Fruit fly (Drosophila melanogaster): ENCODE results near the gene CG15771.

The CG15771 gene

DNA sequence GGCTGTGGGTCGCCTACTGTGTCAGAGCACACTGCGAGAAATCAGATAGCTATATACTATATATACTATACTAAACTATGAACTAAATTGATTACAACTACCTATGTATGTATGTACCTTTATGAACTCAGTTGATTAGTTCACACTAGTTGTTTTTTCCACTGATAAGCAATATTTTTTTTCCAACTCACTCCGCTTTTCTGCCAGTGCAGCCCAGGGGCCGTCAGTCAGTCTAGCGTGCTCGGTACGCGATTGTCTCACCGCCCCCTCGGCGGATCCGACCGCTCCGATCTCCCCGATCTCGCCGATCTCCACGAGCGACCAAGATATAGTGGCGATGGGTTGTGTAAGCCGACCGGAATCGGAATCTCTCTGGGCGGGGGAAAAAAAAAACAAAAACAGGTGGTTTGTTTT is 49.5 kb upstream of the CG15771 start (continued):
- TF ChIP-seq CG10147 (GFP tag; optimal IDR thresholded peaks at IDR 0.05) (peak; percentile 89), maf-S (GFP tag; optimal IDR thresholded peaks at IDR 0.05) (peak; percentile 42), CG30431 (GFP tag; optimal IDR thresholded peaks at IDR 0.05) (peak; percentile 48), CG12104 (GFP tag; optimal IDR thresholded peaks at IDR 0.05) (peak; percentile 66), CG2199 (GFP tag; IDR thresholded peaks at IDR 0.05) (no peak), CG11398 (GFP tag; optimal IDR thresholded peaks at IDR 0.05) (no peak), jumu (GFP tag; optimal IDR thresholded peaks at IDR 0.05) (peak; percentile 68), Dip2 (GFP tag; IDR thresholded peaks at IDR 0.05) (peak; percentile 41; the same call in 1 of the 2 replicates), zen (tag; optimal IDR thresholded peaks at IDR 0.05) (peak; percentile 66), lmd (GFP tag; IDR thresholded peaks at IDR 0.05) (peak; percentile 92), CG4282 (GFP tag; optimal IDR thresholded peaks at IDR 0.05) (no peak), CG1603 (tag; optimal IDR thresholded peaks at IDR 0.05) (peak; percentile 90), Ets97D (GFP tag; optimal IDR thresholded peaks at IDR 0.05) (no peak), CG17912 (GFP tag; optimal IDR thresholded peaks at IDR 0.05) (no peak), cad (GFP tag; optimal IDR thresholded peaks at IDR 0.05) (no peak), CG33557 (GFP tag; optimal IDR thresholded peaks at IDR 0.05) (no peak), lola (GFP tag; optimal IDR thresholded peaks at IDR 0.05) (no peak), Gsc (GFP tag; IDR thresholded peaks at IDR 0.05) (peak; percentile 84), Atf-2 (GFP tag; optimal IDR thresholded peaks at IDR 0.05) (no peak), tio (GFP tag; optimal IDR thresholded peaks at IDR 0.05) (peak; percentile 35), CG32767 (GFP tag; IDR thresholded peaks at IDR 0.05) (peak; percentile 84), ash1 (GFP tag; optimal IDR thresholded peaks at IDR 0.05) (peak; percentile 5), CG17328 (GFP tag; IDR thresholded peaks at IDR 0.05) (peak; percentile 77), CHES-1-like (GFP tag; optimal IDR thresholded peaks at IDR 0.05) (peak; percentile 27), Hmr (GFP tag; optimal IDR thresholded peaks at IDR 0.05) (peak; percentile 88), Spps (tag; optimal IDR thresholded peaks at IDR 0.05) (no peak), MTF-1 (GFP tag; optimal IDR thresholded peaks at IDR 0.05; ENCODE audit: borderline replicate concordance) (peak; percentile 34), CG4854 (GFP tag; optimal IDR thresholded peaks at IDR 0.05) (peak; percentile 46), Hsf (GFP tag; optimal IDR thresholded peaks at IDR 0.05) (peak; percentile 68), CG12299 (tag; optimal IDR thresholded peaks at IDR 0.05) (peak; percentile 48), ken (GFP tag; IDR thresholded peaks at IDR 0.05) (peak; percentile 82), CG18262 (tag; optimal IDR thresholded peaks at IDR 0.05) (peak; percentile 77), CG12769 (tag; optimal IDR thresholded peaks at IDR 0.05) (peak; percentile 92), CG31365 (tag; optimal IDR thresholded peaks at IDR 0.05) (peak; percentile 60), CG13123 (GFP tag; optimal IDR thresholded peaks at IDR 0.05) (no peak), Chrac-16 (GFP tag; optimal IDR thresholded peaks at IDR 0.05) (peak; percentile 64), fu2 (GFP tag; optimal IDR thresholded peaks at IDR 0.05) (no peak), CG5953 (GFP tag; IDR thresholded peaks at IDR 0.05) (peak; percentile 62), dysf (GFP tag; IDR thresholded peaks at IDR 0.05) (peak; percentile 96), CG17612 (GFP tag; IDR thresholded peaks at IDR 0.05) (peak; percentile 86), da (GFP tag; optimal IDR thresholded peaks at IDR 0.05) (no peak), dan (GFP tag; IDR thresholded peaks at IDR 0.05) (0 out of 2 replicates have a peak, but pooled peaks have one; percentile 35), CG8290 (GFP tag; optimal IDR thresholded peaks at IDR 0.05) (no peak), CG8290 (tag; optimal IDR thresholded peaks at IDR 0.05) (peak in 1 of 2 experiments; percentile 92), CG3847 (GFP tag; IDR thresholded peaks at IDR 0.05) (peak; percentile 84), H15 (GFP tag; IDR thresholded peaks at IDR 0.05) (peak; percentile 88), CG4820 (GFP tag; optimal IDR thresholded peaks at IDR 0.05) (peak; percentile 84), Jarid2 (GFP tag; optimal IDR thresholded peaks at IDR 0.05) (peak; percentile 64), corto (GFP tag; optimal IDR thresholded peaks at IDR 0.05) (no peak), oc (tag; optimal IDR thresholded peaks at IDR 0.05) (peak; percentile 39), CG12236 (GFP tag; optimal IDR thresholded peaks at IDR 0.05) (no peak)

Data from whole organism, embryonic.